Worm (Caenorhabditis elegans) whole organism, L4 larva: ENCODE measurements around the gene his-40.
A peak's percentile ranks its signal among the peaks of the same experiment; 100 is the strongest.

Source experiments
- F10B5.3 ChIP-seq: sonication (generic microtip); optimal IDR thresholded peaks from 2 replicates; lab custom pipeline; 2016; ENCODE audit warnings: mild to moderate bottlenecking, missing genetic modification characterization, missing compliant biosample characterization
- F26F4.8 ChIP-seq: fragments of 200-800 bp; sonication (Bioruptor generic); conservative IDR thresholded peaks from 2 replicates; pipeline ENCODE4 v1.3.6; 2022; ENCODE audit warnings: missing genetic modification characterization, missing compliant biosample characterization
- F37D6.2 ChIP-seq: sonication (generic microtip); optimal IDR thresholded peaks from 2 replicates; lab custom pipeline; 2016; ENCODE audit warnings: mild to moderate bottlenecking, missing genetic modification characterization, missing compliant biosample characterization
- R02D3.7 ChIP-seq: fragments of 150-350 bp; sonication (generic microtip); optimal IDR thresholded peaks from 3 replicates; lab custom pipeline; 2014; ENCODE audit warnings: missing biosample characterization, missing genetic modification characterization
- T26A8.4 ChIP-seq: fragments of 200-800 bp; sonication (Bioruptor generic); IDR thresholded peaks from 2 replicates; pipeline ENCODE4 v1.3.6; 2022; ENCODE audit warnings: missing genetic modification characterization, missing compliant biosample characterization
- Y105C5A.15 ChIP-seq: fragments of 200-800 bp; sonication (Bioruptor generic); IDR thresholded peaks from 2 replicates; pipeline ENCODE4 v1.3.6; 2022; ENCODE audit warnings: missing genetic modification characterization, missing compliant biosample characterization
- aha-1 ChIP-seq: fragments of 150-350 bp; peaks from one replicate; lab custom pipeline; 2014; ENCODE audit warnings: missing biosample characterization, missing genetic modification characterization
- aly-2 ChIP-seq: sonication (generic microtip); optimal IDR thresholded peaks from 2 replicates; lab custom pipeline; 2018; ENCODE audit warnings: missing biosample characterization, missing genetic modification characterization
- ama-1 ChIP-seq: fragments of 150-350 bp; optimal IDR thresholded peaks from 2 replicates; lab custom pipeline; 2014; ENCODE audit warnings: inconsistent platforms, mixed read lengths
- ceh-32 ChIP-seq: sonication (generic microtip); optimal IDR thresholded peaks from 2 replicates; lab custom pipeline; 2016; ENCODE audit warnings: mild to moderate bottlenecking, missing genetic modification characterization, missing compliant biosample characterization; ENCODE audit not compliant: poor library complexity
- ceh-44 ChIP-seq: fragments of 200-800 bp; sonication (Bioruptor generic); IDR thresholded peaks from 2 replicates; pipeline ENCODE4 v1.3.6; 2022; ENCODE audit warnings: missing genetic modification reagents, missing genetic modification characterization, missing compliant biosample characterization
- ceh-62 ChIP-seq: sonication (generic microtip); optimal IDR thresholded peaks from 2 replicates; lab custom pipeline; 2017; ENCODE audit warnings: missing biosample characterization, missing genetic modification characterization
- daf-8 ChIP-seq: fragments of 200-800 bp; sonication (Bioruptor generic); IDR thresholded peaks from 2 replicates; pipeline ENCODE4 v1.3.6; 2022; ENCODE audit warnings: missing genetic modification characterization, missing compliant biosample characterization
- dmd-6 ChIP-seq: fragments of 200-800 bp; sonication (Bioruptor generic); IDR thresholded peaks from 2 replicates; pipeline ENCODE4 v1.3.6; 2022; ENCODE audit warnings: missing genetic modification reagents, missing genetic modification characterization, missing compliant biosample characterization
- dmd-8 ChIP-seq: fragments of 200-800 bp; sonication (Bioruptor generic); IDR thresholded peaks from 2 replicates; pipeline ENCODE4 v1.3.6; 2022; ENCODE audit warnings: missing genetic modification characterization, missing compliant biosample characterization
- dmd-9 ChIP-seq: fragments of 200-800 bp; sonication (Bioruptor generic); IDR thresholded peaks from 2 replicates; pipeline ENCODE4 v1.3.6; 2022; ENCODE audit warnings: missing genetic modification reagents, missing genetic modification characterization, missing compliant biosample characterization
- dpl-1 ChIP-seq: fragments of 150-350 bp; optimal IDR thresholded peaks from 2 replicates; lab custom pipeline; 2014; ENCODE audit warnings: missing biosample characterization, missing genetic modification reagents, missing genetic modification characterization
- duxl-1 ChIP-seq: sonication (generic microtip); optimal IDR thresholded peaks from 2 replicates; lab custom pipeline; 2016; ENCODE audit warnings: mild to moderate bottlenecking, missing genetic modification characterization, moderate library complexity, missing compliant biosample characterization; ENCODE audit not compliant: poor library complexity
- dve-1 ChIP-seq: sonication (generic microtip); optimal IDR thresholded peaks from 2 replicates; lab custom pipeline; 2017; ENCODE audit warnings: antibody characterized with exemption, mild to moderate bottlenecking, missing genetic modification characterization, missing compliant biosample characterization; ENCODE audit not compliant: insufficient read depth
- egl-27 ChIP-seq: sonication (generic microtip); optimal IDR thresholded peaks from 3 replicates; lab custom pipeline; 2017; ENCODE audit warnings: missing biosample characterization, missing genetic modification reagents, missing genetic modification characterization
- hif-1 ChIP-seq, 2 experiments: sonication (generic microtip); optimal IDR thresholded peaks; 2 replicates each; lab custom pipeline; 2016 to 2017; ENCODE audit warnings: missing compliant biosample characterization in 2 of 2, missing genetic modification characterization in 2 of 2, missing genetic modification reagents in 2 of 2, missing genotype in 2 of 2, mild to moderate bottlenecking in 1 of 2
- hlh-11 ChIP-seq: fragments of 200-800 bp; sonication (Bioruptor generic); optimal IDR thresholded peaks from 2 replicates; lab custom pipeline; 2018; ENCODE audit warnings: mild to moderate bottlenecking, missing genetic modification characterization, missing compliant biosample characterization
- hmg-1.1 ChIP-seq: fragments of 200-800 bp; sonication (Bioruptor generic); IDR thresholded peaks from 2 replicates; pipeline ENCODE4 v1.3.6; 2022; ENCODE audit warnings: missing genetic modification reagents, missing genetic modification characterization, missing compliant biosample characterization
- jun-1 ChIP-seq: fragments of 150-350 bp; optimal IDR thresholded peaks from 2 replicates; lab custom pipeline; 2014; ENCODE audit warnings: missing biosample characterization, missing genetic modification reagents, missing genetic modification characterization
- lin-1 ChIP-seq: fragments of 200-800 bp; sonication (Bioruptor generic); IDR thresholded peaks from 2 replicates; pipeline ENCODE4 v1.3.6; 2022; ENCODE audit warnings: missing genetic modification reagents, missing genetic modification characterization, missing compliant biosample characterization
- lin-38 ChIP-seq: fragments of 200-800 bp; sonication (Bioruptor generic); IDR thresholded peaks from 2 replicates; pipeline ENCODE4 v1.3.6; 2022; ENCODE audit warnings: missing genetic modification reagents, missing genetic modification characterization, missing compliant biosample characterization
- lin-39 ChIP-seq: fragments of 150-350 bp; optimal IDR thresholded peaks from 2 replicates; lab custom pipeline; 2014; ENCODE audit warnings: missing biosample characterization, missing genetic modification reagents, missing genetic modification characterization
- madf-5 ChIP-seq, 2 experiments: fragments of 200-800 bp; sonication (Bioruptor generic); IDR thresholded peaks; 2 replicates each; pipeline ENCODE4 v1.3.6; 2022; ENCODE audit warnings: missing compliant biosample characterization in 2 of 2, missing genetic modification characterization in 2 of 2
- madf-9 ChIP-seq: fragments of 200-800 bp; sonication (Bioruptor generic); conservative IDR thresholded peaks from 2 replicates; pipeline ENCODE4 v1.3.6; 2022; ENCODE audit warnings: missing genetic modification reagents, missing genetic modification characterization, missing compliant biosample characterization
- mxl-2 ChIP-seq: fragments of 200-800 bp; sonication (Bioruptor generic); conservative IDR thresholded peaks from 2 replicates; pipeline ENCODE4 v1.3.6; 2022; ENCODE audit warnings: missing genetic modification reagents, missing genetic modification characterization, missing compliant biosample characterization
- nhr-11 ChIP-seq: fragments of 150-350 bp; optimal IDR thresholded peaks from 2 replicates; lab custom pipeline; 2014; ENCODE audit warnings: missing biosample characterization, missing genetic modification characterization
- nhr-41 ChIP-seq: fragments of 200-800 bp; sonication (Bioruptor generic); IDR thresholded peaks from 2 replicates; pipeline ENCODE4 v1.3.6; 2022; ENCODE audit warnings: missing genetic modification reagents, missing genetic modification characterization, missing compliant biosample characterization
- nhr-76 ChIP-seq: fragments of 150-350 bp; optimal IDR thresholded peaks from 2 replicates; lab custom pipeline; 2014; ENCODE audit warnings: missing biosample characterization, missing genetic modification characterization
- nhr-77 ChIP-seq: fragments of 150-350 bp; optimal IDR thresholded peaks from 2 replicates; lab custom pipeline; 2014; ENCODE audit warnings: missing biosample characterization, missing genetic modification characterization
- pha-4 ChIP-seq, 2 experiments: fragments of 150-350 bp in 1 of 2; fragments of 200-800 bp in 1 of 2; sonication (Bioruptor generic) in 1 of 2; IDR thresholded peaks in 1 of 2; optimal IDR thresholded peaks in 1 of 2; 2 replicates each; pipeline versions ENCODE4 v1.3.6 to Lab custom; 2014 to 2022; ENCODE audit warnings: missing genetic modification characterization in 2 of 2, missing genetic modification reagents in 2 of 2, missing biosample characterization in 1 of 2, missing compliant biosample characterization in 1 of 2
- php-3 ChIP-seq: fragments of 200-800 bp; sonication (Bioruptor generic); IDR thresholded peaks from 2 replicates; pipeline ENCODE4 v1.3.6; 2022; ENCODE audit warnings: missing genetic modification reagents, missing genetic modification characterization, missing compliant biosample characterization
- snpc-1.2 ChIP-seq: fragments of 200-800 bp; sonication (Bioruptor generic); IDR thresholded peaks from 2 replicates; pipeline ENCODE4 v1.3.6; 2022; ENCODE audit warnings: missing genetic modification reagents, missing genetic modification characterization, missing compliant biosample characterization
- snpc-4 ChIP-seq: fragments of 150-350 bp; optimal IDR thresholded peaks from 2 replicates; lab custom pipeline; 2014; ENCODE audit warnings: missing biosample characterization, missing genetic modification characterization
- spr-3 ChIP-seq: fragments of 200-800 bp; sonication (Bioruptor generic); optimal IDR thresholded peaks from 2 replicates; lab custom pipeline; 2018; ENCODE audit warnings: mild to moderate bottlenecking, missing genetic modification characterization, missing compliant biosample characterization
- unc-130 ChIP-seq: sonication (generic microtip); optimal IDR thresholded peaks from 2 replicates; lab custom pipeline; 2016; ENCODE audit warnings: missing genetic modification reagents, missing genetic modification characterization, missing compliant biosample characterization
- unc-39 ChIP-seq: sonication (generic microtip); optimal IDR thresholded peaks from 2 replicates; lab custom pipeline; 2017; ENCODE audit warnings: missing biosample characterization, missing genetic modification characterization
- unc-62 ChIP-seq, 3 experiments: fragments of 150-350 bp in 1 of 3; sonication (generic microtip); optimal IDR thresholded peaks in 2 of 3; peaks in 1 of 3; 1 replicate in 1 of 3; 2 replicates in 2 of 3; lab custom pipeline; 2014 to 2017; ENCODE audit warnings: missing biosample characterization in 3 of 3, missing genetic modification characterization in 3 of 3, missing genetic modification reagents in 3 of 3, missing genotype in 1 of 3
- vab-7 ChIP-seq: fragments of 200-800 bp; sonication (Bioruptor generic); IDR thresholded peaks from 2 replicates; pipeline ENCODE4 v1.3.6; 2022; ENCODE audit warnings: missing genetic modification reagents, missing genetic modification characterization, missing compliant biosample characterization
- zag-1 ChIP-seq: fragments of 150-350 bp; optimal IDR thresholded peaks from 2 replicates; lab custom pipeline; 2014; ENCODE audit warnings: missing biosample characterization, missing genetic modification characterization
- zfp-2 ChIP-seq: sonication (generic microtip); optimal IDR thresholded peaks from 2 replicates; lab custom pipeline; 2016; ENCODE audit warnings: mild to moderate bottlenecking, missing genetic modification characterization, missing compliant biosample characterization
- zip-11 ChIP-seq: fragments of 200-800 bp; sonication (Bioruptor generic); IDR thresholded peaks from 2 replicates; pipeline ENCODE4 v1.3.6; 2022; ENCODE audit warnings: missing genetic modification characterization, missing compliant biosample characterization
- ztf-7 ChIP-seq: fragments of 150-350 bp; optimal IDR thresholded peaks from 2 replicates; lab custom pipeline; 2014; ENCODE audit warnings: missing biosample characterization, missing genetic modification characterization

his-40 gene

ce11 chrX:7296310-7296709, 13.6 kb upstream of the his-40 start (continued):
- TF ChIP-seq ceh-62 (no peak), madf-9 (GFP tag; lab: Robert Waterston, UW) (no peak), snpc-4 (no peak), aha-1 (tag; lab: Kevin White, UChicago) (no peak), nhr-41 (GFP tag; lab: Robert Waterston, UW) (0 out of 2 replicates have a peak, but pooled peaks have one; percentile 6), dmd-9 (no peak), nhr-11 (tag; lab: Kevin White, UChicago) (no peak), lin-39 (tag; lab: Kevin White, UChicago) (no peak), lin-38 (0 out of 2 replicates have a peak, but pooled peaks have one; percentile 16), T26A8.4 (GFP tag; lab: Robert Waterston, UW) (no peak; the same call in 1 of the 2 replicates)

ce11 chrX:7298652-7299051, 11.3 kb upstream of the his-40 start, which contains the start of gene K03A1.4:
Gene K03A1.4 (minus strand): TSS chrX:7298752.
- TF ChIP-seq unc-62 (GFP tag; optimal IDR thresholded peaks at IDR 0.05 in 1 of 2; lab: Kevin White, UChicago), result peak in 1 of 2 experiments; percentile 53
- no peak for TF ChIP-seq unc-62 (tag; optimal IDR thresholded peaks at IDR 0.05; lab: Kevin White, UChicago)
- TF ChIP-seq mxl-2 (GFP tag; lab: Robert Waterston, UW), result no peak

- TF ChIP-seq pha-4 (GFP tag; IDR thresholded peaks at IDR 0.05; lab: Robert Waterston, UW) (no peak), pha-4 (tag; optimal IDR thresholded peaks at IDR 0.05; lab: Kevin White, UChicago) (no peak), Y105C5A.15 (GFP tag; lab: Robert Waterston, UW) (no peak), lin-39 (tag; lab: Kevin White, UChicago) (no peak), hmg-1.1 (no peak), hif-1 (tag; optimal IDR thresholded peaks at IDR 0.05; lab: Kevin White, UChicago) (no peak), jun-1 (tag; lab: Kevin White, UChicago) (no peak), dmd-6 (GFP tag; lab: Robert Waterston, UW) (peak; percentile 54; the same call in 1 of the 2 replicates), F10B5.3 (tag; lab: Kevin White, UChicago) (no peak), ceh-44 (no peak), F37D6.2 (tag; lab: Kevin White, UChicago) (no peak), php-3 (peak; percentile 47; the same call in 1 of the 2 replicates), dmd-8 (GFP tag; lab: Robert Waterston, UW) (no peak), zag-1 (no peak), R02D3.7 (tag; lab: Kevin White, UChicago) (no peak), aly-2 (no peak), hlh-11 (tag; lab: Kevin White, UChicago) (peak; percentile 34), madf-5 (GFP tag; IDR thresholded peaks at IDR 0.05; lab: Robert Waterston, UW) (no peak), duxl-1 (tag; lab: Kevin White, UChicago) (no peak), snpc-4 (no peak), daf-8 (GFP tag; lab: Robert Waterston, UW) (no peak), vab-7 (GFP tag; lab: Robert Waterston, UW) (no peak), nhr-76 (tag; lab: Kevin White, UChicago) (no peak), unc-130 (GFP tag; lab: Kevin White, UChicago) (no peak), nhr-11 (tag; lab: Kevin White, UChicago) (no peak), dve-1 (peak; percentile 65), dpl-1 (GFP tag; lab: Kevin White, UChicago) (no peak), zfp-2 (no peak), nhr-41 (GFP tag; lab: Robert Waterston, UW) (no peak), ztf-7 (tag; lab: Kevin White, UChicago) (no peak), zip-11 (GFP tag; lab: Robert Waterston, UW) (no peak), ceh-32 (tag; lab: Kevin White, UChicago) (no peak), egl-27 (tag; lab: Kevin White, UChicago) (no peak), F26F4.8 (no peak), nhr-77 (tag; lab: Kevin White, UChicago) (no peak), lin-1 (GFP tag; lab: Robert Waterston, UW) (no peak), snpc-1.2 (GFP tag; lab: Robert Waterston, UW) (no peak), ama-1 (lab: Kevin White, UChicago) (no peak), unc-39 (tag; lab: Kevin White, UChicago) (no peak), dmd-9 (no peak), spr-3 (GFP tag; lab: Kevin White, UChicago) (no peak)
Observed at ce11 chrX:7303115-7303514, 6.8 kb upstream of the his-40 start.
